Worm (Caenorhabditis elegans): Measurements from ENCODE around the gene Y49F6B.6.

DNA sequence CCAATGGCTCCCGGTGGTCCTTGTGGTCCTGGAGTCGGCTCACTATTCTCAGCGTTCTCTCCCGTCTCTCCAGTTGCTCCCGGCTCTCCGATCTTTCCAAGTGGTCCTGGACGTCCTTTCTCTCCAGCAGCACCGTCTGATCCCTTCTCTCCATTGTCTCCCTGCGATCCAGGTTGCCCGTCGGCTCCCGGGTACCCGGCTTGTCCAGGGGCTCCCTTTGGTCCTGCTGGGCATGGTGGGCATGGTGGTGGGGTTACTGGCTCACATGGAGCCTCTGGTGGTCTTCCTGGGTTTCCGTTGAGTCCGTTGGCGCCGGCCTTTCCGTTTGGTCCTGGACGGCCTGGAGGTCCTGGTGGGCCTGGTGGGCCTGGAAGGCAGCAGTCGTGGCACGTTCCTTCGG, 27.5 kb downstream of the Y49F6B.6 start:
- TF ChIP-seq mdl-1 (tag; optimal IDR thresholded peaks at IDR 0.05) (no peak), ztf-11 (tag; optimal IDR thresholded peaks at IDR 0.05) (no peak), zip-2 (tag; optimal IDR thresholded peaks at IDR 0.05) (no peak), zfp-2 (tag; optimal IDR thresholded peaks at IDR 0.05) (no peak), nhr-10 (tag; optimal IDR thresholded peaks at IDR 0.05) (no peak), Y5F2A.4 (GFP tag; optimal IDR thresholded peaks at IDR 0.05) (no peak), R02D3.7 (tag; optimal IDR thresholded peaks at IDR 0.05) (no peak), aha-1 (tag) (no peak), F49E8.2 (tag; optimal IDR thresholded peaks at IDR 0.05; ENCODE audit: borderline replicate concordance) (no peak), mes-2 (tag; optimal IDR thresholded peaks at IDR 0.05; ENCODE audit: poor library complexity, severe bottlenecking) (no peak), zag-1 (tag; optimal IDR thresholded peaks at IDR 0.05) (no peak), unc-130 (GFP tag; optimal IDR thresholded peaks at IDR 0.05) (no peak), D1046.2 (GFP tag; IDR thresholded peaks at IDR 0.05) (no peak)
